Worm (Caenorhabditis elegans): ENCODE measurements around the gene R07E3.4.

- no peak for TF ChIP-seq dao-5 (tag; optimal IDR thresholded peaks at IDR 0.05)
- no peak for TF ChIP-seq W03F9.2 (tag; optimal IDR thresholded peaks at IDR 0.05)
Measured at ce11 chrX:10336592-10336991, 3.4 kb upstream of the R07E3.4 start.

All from whole organism, L4/young adult.